Worm (Caenorhabditis elegans) whole organism, L1 larva: ENCODE data around the gene B0496.6.

ENCODE experiments used
- C04F5.9 ChIP-seq: sonication (generic microtip); optimal IDR thresholded peaks from 2 replicates; lab custom pipeline; 2016; ENCODE audit warnings: missing genetic modification characterization, missing compliant biosample characterization
- C16A3.4 ChIP-seq: fragments of 150-350 bp; optimal IDR thresholded peaks from 2 replicates; lab custom pipeline; 2014; ENCODE audit warnings: missing biosample characterization, missing genetic modification characterization
- Y116A8C.19 ChIP-seq: sonication (generic microtip); optimal IDR thresholded peaks from 2 replicates; lab custom pipeline; 2016; ENCODE audit warnings: missing compliant biosample characterization, missing genetic modification characterization, borderline replicate concordance
- aha-1 ChIP-seq: fragments of 150-350 bp; optimal IDR thresholded peaks from 2 replicates; lab custom pipeline; 2014; ENCODE audit warnings: missing biosample characterization, missing genetic modification characterization
- alr-1 ChIP-seq: fragments of 200-800 bp; sonication (Bioruptor generic); optimal IDR thresholded peaks from 2 replicates; lab custom pipeline; 2018; ENCODE audit warnings: borderline replicate concordance, mild to moderate bottlenecking, missing genetic modification characterization, missing compliant biosample characterization
- ceh-63 ChIP-seq: fragments of 200-800 bp; sonication (Bioruptor generic); optimal IDR thresholded peaks from 2 replicates; lab custom pipeline; 2018; ENCODE audit warnings: mild to moderate bottlenecking, missing genetic modification characterization, missing compliant biosample characterization
- ceh-90 ChIP-seq: sonication (generic microtip); optimal IDR thresholded peaks from 2 replicates; lab custom pipeline; 2016; ENCODE audit warnings: missing genetic modification characterization, missing compliant biosample characterization
- dpl-1 ChIP-seq, 3 experiments: fragments of 150-350 bp in 2 of 3; sonication (generic microtip) in 1 of 3; optimal IDR thresholded peaks; 2 replicates each; lab custom pipeline; 2014 to 2017; ENCODE audit warnings: missing biosample characterization in 3 of 3, missing genetic modification characterization in 3 of 3, missing genetic modification reagents in 3 of 3
- dsc-1 ChIP-seq: sonication (generic microtip); optimal IDR thresholded peaks from 2 replicates; lab custom pipeline; 2016; ENCODE audit warnings: mild to moderate bottlenecking, missing genetic modification characterization, missing compliant biosample characterization
- efl-3 ChIP-seq: fragments of 200-800 bp; sonication (Bioruptor generic); optimal IDR thresholded peaks from 2 replicates; lab custom pipeline; 2018; ENCODE audit warnings: mild to moderate bottlenecking, missing genetic modification characterization, missing compliant biosample characterization
- egl-13 ChIP-seq: sonication (generic microtip); optimal IDR thresholded peaks from 2 replicates; lab custom pipeline; 2016; ENCODE audit warnings: missing genotype, missing genetic modification reagents, missing genetic modification characterization, missing compliant biosample characterization
- elt-2 ChIP-seq: sonication (generic microtip); optimal IDR thresholded peaks from 2 replicates; lab custom pipeline; 2016; ENCODE audit warnings: missing genetic modification characterization, mild to moderate bottlenecking, inconsistent platforms, missing compliant biosample characterization, missing genetic modification reagents
- elt-3 ChIP-seq, 6 experiments: fragments of 150-350 bp in 1 of 6; sonication (generic microtip); optimal IDR thresholded peaks; 2 replicates each; lab custom pipeline; 2017 to 2018; ENCODE audit warnings: missing biosample characterization in 6 of 6, missing genetic modification characterization in 6 of 6, inconsistent platforms in 1 of 6
- fkh-10 ChIP-seq: sonication (generic microtip); optimal IDR thresholded peaks from 2 replicates; lab custom pipeline; 2017; ENCODE audit warnings: missing biosample characterization, missing genetic modification reagents, missing genetic modification characterization
- fkh-4 ChIP-seq: sonication (generic microtip); optimal IDR thresholded peaks from 2 replicates; lab custom pipeline; 2016; ENCODE audit warnings: missing compliant biosample characterization, missing genetic modification characterization, borderline replicate concordance
- fkh-8 ChIP-seq: sonication (generic microtip); optimal IDR thresholded peaks from 2 replicates; lab custom pipeline; 2016; ENCODE audit warnings: mild to moderate bottlenecking, missing genetic modification characterization, missing compliant biosample characterization
- hlh-17 ChIP-seq: fragments of 200-800 bp; sonication (Bioruptor generic); optimal IDR thresholded peaks from 2 replicates; lab custom pipeline; 2018; ENCODE audit warnings: missing genetic modification characterization, mild to moderate bottlenecking, missing compliant biosample characterization, moderate library complexity, borderline replicate concordance
- hlh-4 ChIP-seq: sonication (generic microtip); optimal IDR thresholded peaks from 2 replicates; lab custom pipeline; 2016; ENCODE audit warnings: mild to moderate bottlenecking, missing genetic modification characterization, missing compliant biosample characterization
- isw-1 ChIP-seq: fragments of 200-800 bp; sonication (Bioruptor generic); IDR thresholded peaks from 2 replicates; pipeline ENCODE4 v1.3.6; 2022; ENCODE audit warnings: missing genetic modification characterization, missing compliant biosample characterization
- lin-13 ChIP-seq: fragments of 150-350 bp; optimal IDR thresholded peaks from 2 replicates; lab custom pipeline; 2014; ENCODE audit warnings: missing biosample characterization, missing genetic modification reagents, missing genetic modification characterization
- lin-14 ChIP-seq: fragments of 200-800 bp; sonication (Bioruptor generic); optimal IDR thresholded peaks from 2 replicates; lab custom pipeline; 2018; ENCODE audit warnings: mild to moderate bottlenecking, missing genetic modification characterization, moderate library complexity, missing compliant biosample characterization
- lin-35 ChIP-seq, 2 experiments: fragments of 150-350 bp; optimal IDR thresholded peaks; 2 replicates each; lab custom pipeline; 2014; ENCODE audit warnings: missing biosample characterization in 2 of 2, missing genetic modification characterization in 2 of 2, missing genetic modification reagents in 2 of 2
- lin-39 ChIP-seq: fragments of 150-350 bp; optimal IDR thresholded peaks from 2 replicates; lab custom pipeline; 2014; ENCODE audit warnings: missing biosample characterization, missing genetic modification reagents, missing genetic modification characterization
- lir-3 ChIP-seq: sonication (generic microtip); optimal IDR thresholded peaks from 2 replicates; lab custom pipeline; 2016; ENCODE audit warnings: mild to moderate bottlenecking, missing genetic modification characterization, moderate library complexity, missing compliant biosample characterization; ENCODE audit not compliant: poor library complexity
- lsy-2 ChIP-seq, 2 experiments: fragments of 150-350 bp; optimal IDR thresholded peaks; 2 replicates each; lab custom pipeline; 2014; ENCODE audit warnings: missing biosample characterization in 2 of 2, missing genetic modification characterization in 2 of 2
- mab-9 ChIP-seq: fragments of 200-800 bp; sonication (Bioruptor generic); IDR thresholded peaks from 2 replicates; pipeline ENCODE4 v1.3.6; 2022; ENCODE audit warnings: missing genetic modification reagents, missing genetic modification characterization, missing compliant biosample characterization
- mdl-1 ChIP-seq, 2 experiments: fragments of 150-350 bp; optimal IDR thresholded peaks; 2 replicates each; lab custom pipeline; 2014 to 2017; ENCODE audit warnings: missing biosample characterization in 2 of 2, missing genetic modification characterization in 2 of 2, inconsistent platforms in 1 of 2
- mef-2 ChIP-seq: fragments of 150-350 bp; optimal IDR thresholded peaks from 2 replicates; lab custom pipeline; 2014; ENCODE audit warnings: missing biosample characterization, missing genetic modification characterization
- mep-1 ChIP-seq: fragments of 150-350 bp; optimal IDR thresholded peaks from 2 replicates; lab custom pipeline; 2014; ENCODE audit warnings: missing biosample characterization, missing genetic modification characterization
- nhr-11 ChIP-seq: fragments of 150-350 bp; optimal IDR thresholded peaks from 2 replicates; lab custom pipeline; 2014; ENCODE audit warnings: missing biosample characterization, missing genetic modification characterization
- nhr-19 ChIP-seq: fragments of 200-800 bp; sonication (Bioruptor generic); conservative IDR thresholded peaks from 2 replicates; pipeline ENCODE4 v1.3.6; 2022; ENCODE audit warnings: missing genetic modification characterization, missing compliant biosample characterization
- nhr-20 ChIP-seq: sonication (generic microtip); optimal IDR thresholded peaks from 2 replicates; lab custom pipeline; 2016; ENCODE audit warnings: mild to moderate bottlenecking, missing genetic modification characterization, missing compliant biosample characterization
- nhr-28 ChIP-seq: fragments of 150-350 bp; optimal IDR thresholded peaks from 2 replicates; lab custom pipeline; 2014; ENCODE audit warnings: missing biosample characterization, missing genetic modification characterization
- nhr-71 ChIP-seq: sonication (generic microtip); optimal IDR thresholded peaks from 2 replicates; lab custom pipeline; 2016; ENCODE audit warnings: mild to moderate bottlenecking, missing genetic modification characterization, moderate library complexity, missing compliant biosample characterization
- nhr-76 ChIP-seq: sonication (generic microtip); optimal IDR thresholded peaks from 2 replicates; lab custom pipeline; 2017; ENCODE audit warnings: missing biosample characterization, missing genetic modification characterization
- nhr-84 ChIP-seq: sonication (generic microtip); optimal IDR thresholded peaks from 2 replicates; lab custom pipeline; 2017; ENCODE audit warnings: missing biosample characterization, missing genetic modification characterization
- pag-3 ChIP-seq: sonication (generic microtip); optimal IDR thresholded peaks from 2 replicates; lab custom pipeline; 2017; ENCODE audit warnings: missing genetic modification characterization, mild to moderate bottlenecking, missing compliant biosample characterization, antibody characterized with exemption, borderline replicate concordance; ENCODE audit not compliant: insufficient read depth
- snu-23 ChIP-seq: sonication (generic microtip); optimal IDR thresholded peaks from 2 replicates; lab custom pipeline; 2016; ENCODE audit warnings: missing genetic modification characterization, missing compliant biosample characterization
- sox-4 ChIP-seq: sonication (generic microtip); optimal IDR thresholded peaks from 2 replicates; lab custom pipeline; 2016; ENCODE audit warnings: missing genetic modification characterization, missing compliant biosample characterization
- tbx-2 ChIP-seq: sonication (generic microtip); optimal IDR thresholded peaks from 2 replicates; lab custom pipeline; 2016; ENCODE audit warnings: missing genetic modification characterization, missing compliant biosample characterization
- tlp-1 ChIP-seq: fragments of 150-350 bp; optimal IDR thresholded peaks from 2 replicates; lab custom pipeline; 2014; ENCODE audit warnings: missing biosample characterization, missing genetic modification characterization
- unc-130 ChIP-seq: fragments of 150-350 bp; optimal IDR thresholded peaks from 2 replicates; lab custom pipeline; 2017; ENCODE audit warnings: missing biosample characterization, missing genetic modification characterization, inconsistent platforms
- unc-62 ChIP-seq: fragments of 150-350 bp; optimal IDR thresholded peaks from 2 replicates; lab custom pipeline; 2014; ENCODE audit warnings: missing biosample characterization, missing genetic modification reagents, missing genetic modification characterization
- unc-86 ChIP-seq: sonication (generic microtip); optimal IDR thresholded peaks from 2 replicates; lab custom pipeline; 2016; ENCODE audit warnings: missing genetic modification characterization, missing compliant biosample characterization
- vab-15 ChIP-seq: sonication (generic microtip); optimal IDR thresholded peaks from 2 replicates; lab custom pipeline; 2017; ENCODE audit warnings: missing genotype, mild to moderate bottlenecking, missing genetic modification characterization, missing compliant biosample characterization
- zip-4 ChIP-seq: fragments of 200-800 bp; sonication (Bioruptor generic); optimal IDR thresholded peaks from 2 replicates; lab custom pipeline; 2018; ENCODE audit warnings: mild to moderate bottlenecking, missing genetic modification characterization, moderate library complexity, missing compliant biosample characterization
- ztf-11 ChIP-seq, 2 experiments: sonication (generic microtip); optimal IDR thresholded peaks; 2 replicates each; lab custom pipeline; 2016 to 2017; ENCODE audit warnings: missing genetic modification characterization in 2 of 2, missing biosample characterization in 1 of 2, missing compliant biosample characterization in 1 of 2

The B0496.6 gene

ce11 chrIV:7420913-7421312 is 2.0 kb downstream of the B0496.6 start, which contains the start of gene srtx-1:
Gene srtx-1, plus strand, starts transcription at chrIV:7421213.
- no peak for TF ChIP-seq tlp-1 (tag; lab: Kevin White, UChicago)
- TF ChIP-seq mep-1 (tag; lab: Kevin White, UChicago): no peak

DNA sequence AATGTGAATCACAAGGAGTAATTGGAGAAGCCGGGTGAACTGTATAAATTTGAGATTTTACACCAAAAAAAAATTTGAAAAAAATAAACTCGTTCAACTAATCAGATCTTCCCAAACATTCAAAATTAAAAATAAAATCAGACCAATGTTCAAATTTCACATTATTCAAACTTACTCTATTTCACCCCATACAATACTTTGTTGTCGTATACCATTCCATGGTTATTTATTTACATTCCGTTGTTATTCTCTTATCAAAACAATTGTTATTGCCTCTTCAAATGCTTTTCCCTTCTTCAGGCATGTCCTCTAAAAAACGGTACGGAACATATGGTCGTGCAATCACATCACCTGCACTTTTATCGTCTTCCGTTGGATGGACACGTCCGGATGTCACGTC is 5.3 kb downstream of the B0496.6 start, which contains the start of gene unc-82:
unc-82 (plus strand) TSS at position 301 of the 400 bp plus-strand sequence.
- TF ChIP-seq Y116A8C.19 (tag; lab: Kevin White, UChicago) (no peak), fkh-10 (GFP tag; lab: Kevin White, UChicago) (no peak), unc-130 (tag; lab: Kevin White, UChicago) (no peak), vab-15 (tag; lab: Kevin White, UChicago) (no peak), ztf-11 (tag; optimal IDR thresholded peaks at IDR 0.05; lab: Kevin White, UChicago) (no peak), C04F5.9 (tag; lab: Kevin White, UChicago) (no peak), lin-39 (tag; lab: Kevin White, UChicago) (no peak), hlh-17 (no peak), mab-9 (GFP tag; lab: Robert Waterston, UW) (no peak), alr-1 (tag; lab: Kevin White, UChicago) (no peak), sox-4 (tag; lab: Kevin White, UChicago) (no peak), nhr-11 (no peak), nhr-84 (tag; lab: Kevin White, UChicago) (no peak), nhr-28 (tag; lab: Kevin White, UChicago) (no peak), mdl-1 (tag; optimal IDR thresholded peaks at IDR 0.05; lab: Kevin White, UChicago) (no peak), mef-2 (no peak), fkh-8 (tag; lab: Kevin White, UChicago) (no peak), efl-3 (no peak)

- TF ChIP-seq ceh-90 (tag; lab: Kevin White, UChicago) (no peak), hlh-4 (tag; lab: Kevin White, UChicago) (no peak), mef-2 (no peak), snu-23 (GFP tag; lab: Kevin White, UChicago) (peak; percentile 47), efl-3 (no peak), sox-4 (tag; lab: Kevin White, UChicago) (no peak), pag-3 (tag; lab: Kevin White, UChicago) (no peak), tlp-1 (tag; lab: Kevin White, UChicago) (no peak), lin-14 (GFP tag; lab: Kevin White, UChicago) (peak; percentile 91), alr-1 (tag; lab: Kevin White, UChicago) (no peak), fkh-8 (tag; lab: Kevin White, UChicago) (no peak), unc-86 (tag; lab: Kevin White, UChicago) (no peak), zip-4 (GFP tag; lab: Kevin White, UChicago) (no peak), nhr-71 (tag; lab: Kevin White, UChicago) (peak; percentile 65), isw-1 (no peak), lin-13 (GFP tag; lab: Kevin White, UChicago) (no peak), fkh-4 (tag; lab: Kevin White, UChicago) (no peak), unc-62 (no peak), nhr-76 (tag; lab: Kevin White, UChicago) (no peak), elt-3 (tag; optimal IDR thresholded peaks at IDR 0.05; lab: Kevin White, UChicago) (no peak), elt-2 (tag; lab: Kevin White, UChicago) (no peak), dsc-1 (tag; lab: Kevin White, UChicago) (no peak), mdl-1 (tag; optimal IDR thresholded peaks at IDR 0.05; lab: Kevin White, UChicago) (no peak), unc-130 (tag; lab: Kevin White, UChicago) (peak; percentile 33), egl-13 (tag; lab: Kevin White, UChicago) (no peak), nhr-20 (tag; lab: Kevin White, UChicago) (peak; percentile 31), lir-3 (tag; lab: Kevin White, UChicago) (no peak), lin-35 (GFP tag; optimal IDR thresholded peaks at IDR 0.05; lab: Kevin White, UChicago) (no peak), nhr-19 (peak; percentile 47), nhr-11 (no peak), C16A3.4 (tag; lab: Kevin White, UChicago) (no peak), ceh-63 (no peak), aha-1 (no peak), lsy-2 (tag; optimal IDR thresholded peaks at IDR 0.05; lab: Kevin White, UChicago) (peak in 1 of 2 experiments; percentile 53), dpl-1 (GFP tag; optimal IDR thresholded peaks at IDR 0.05; lab: Kevin White, UChicago) (no peak), tbx-2 (peak; percentile 14), ztf-11 (tag; optimal IDR thresholded peaks at IDR 0.05; lab: Kevin White, UChicago) (no peak)
Measured at ce11 chrIV:7426055-7426454, 7.1 kb downstream of the B0496.6 start.
